Fruit fly (Drosophila melanogaster) whole organism, embryonic: ENCODE measurements around the gene rin.

ENCODE experiments used
- Bteb2 ChIP-seq: fragments of 200-800 bp; sonication (Bioruptor generic); optimal IDR thresholded peaks from 2 replicates; lab custom pipeline; 2016; ENCODE audit warnings: missing biosample characterization, missing genetic modification characterization
- C15 ChIP-seq: fragments of 200-800 bp; sonication (Bioruptor generic); IDR thresholded peaks from 3 replicates; pipeline ENCODE4 v1.3.6; 2022; ENCODE audit warnings: missing biosample characterization, missing genetic modification characterization
- CG13123 ChIP-seq: fragments of 200-800 bp; sonication (Bioruptor generic); optimal IDR thresholded peaks from 2 replicates; lab custom pipeline; 2016; ENCODE audit warnings: missing biosample characterization, missing genetic modification characterization
- CG14441 ChIP-seq: fragments of 200-800 bp; sonication (Bioruptor generic); IDR thresholded peaks from 2 replicates; pipeline ENCODE4 v1.3.6; 2022; ENCODE audit warnings: missing biosample characterization, missing genetic modification characterization
- CG15601 ChIP-seq: fragments of 200-800 bp; sonication (Bioruptor generic); optimal IDR thresholded peaks from 3 replicates; lab custom pipeline; 2019; ENCODE audit warnings: missing biosample characterization, mild to moderate bottlenecking, missing genetic modification characterization, moderate library complexity
- CG2712 ChIP-seq: fragments of 200-800 bp; optimal IDR thresholded peaks from 3 replicates; lab custom pipeline; 2019; ENCODE audit warnings: missing biosample characterization, mild to moderate bottlenecking, missing genetic modification characterization, moderate library complexity
- CG30020 ChIP-seq: fragments of 200-800 bp; optimal IDR thresholded peaks from 2 replicates; lab custom pipeline; 2019; ENCODE audit warnings: missing biosample characterization, mild to moderate bottlenecking, missing genetic modification characterization, moderate library complexity
- CG5245 ChIP-seq: fragments of 200-800 bp; sonication (Bioruptor generic); optimal IDR thresholded peaks from 3 replicates; lab custom pipeline; 2016; ENCODE audit warnings: missing biosample characterization, missing genetic modification characterization
- CG6683 ChIP-seq: fragments of 200-800 bp; sonication (Bioruptor generic); optimal IDR thresholded peaks from 2 replicates; lab custom pipeline; 2017; ENCODE audit warnings: missing biosample characterization, mild to moderate bottlenecking, missing genetic modification characterization, missing genetic modification reagents
- CG6689 ChIP-seq: fragments of 200-800 bp; sonication (Bioruptor generic); IDR thresholded peaks from 2 replicates; pipeline ENCODE4 v1.3.6; 2022; ENCODE audit warnings: missing biosample characterization, missing genetic modification characterization
- CG6765 ChIP-seq: fragments of 200-800 bp; sonication (Bioruptor generic); optimal IDR thresholded peaks from 3 replicates; lab custom pipeline; 2017; ENCODE audit warnings: missing biosample characterization, mild to moderate bottlenecking, missing genetic modification characterization
- CG7556 ChIP-seq: fragments of 200-800 bp; sonication (Bioruptor generic); optimal IDR thresholded peaks from 2 replicates; lab custom pipeline; 2017; ENCODE audit warnings: missing biosample characterization, mild to moderate bottlenecking, missing genetic modification characterization
- CG7928 ChIP-seq: fragments of 200-800 bp; sonication (Bioruptor generic); optimal IDR thresholded peaks from 2 replicates; lab custom pipeline; 2017; ENCODE audit warnings: missing biosample characterization, mild to moderate bottlenecking, missing genetic modification characterization
- CG8290 ChIP-seq, 3 experiments: fragments of 200-800 bp; sonication (Bioruptor generic); optimal IDR thresholded peaks; 2 replicates each; lab custom pipeline; 2016 to 2019; ENCODE audit warnings: missing biosample characterization in 3 of 3, missing genetic modification characterization in 3 of 3, mild to moderate bottlenecking in 2 of 3, moderate library complexity in 1 of 3
- CG8944 ChIP-seq: fragments of 200-800 bp; sonication (Bioruptor generic); optimal IDR thresholded peaks from 3 replicates; lab custom pipeline; 2016; ENCODE audit warnings: missing biosample characterization, missing genetic modification characterization
- CG9797 ChIP-seq: fragments of 200-800 bp; sonication (Bioruptor generic); optimal IDR thresholded peaks from 3 replicates; lab custom pipeline; 2018; ENCODE audit warnings: missing biosample characterization, mild to moderate bottlenecking, missing genetic modification characterization
- CkIIα-i1 ChIP-seq: fragments of 200-800 bp; sonication (Bioruptor generic); IDR thresholded peaks from 2 replicates; pipeline ENCODE4 v1.3.6; 2022; ENCODE audit warnings: missing biosample characterization, missing genetic modification characterization
- Ets97D ChIP-seq: fragments of 200-800 bp; sonication (Bioruptor generic); optimal IDR thresholded peaks from 3 replicates; lab custom pipeline; 2016; ENCODE audit warnings: missing biosample characterization, missing genetic modification characterization
- Gsc ChIP-seq: fragments of 200-800 bp; sonication (Bioruptor generic); IDR thresholded peaks from 2 replicates; pipeline ENCODE4 v1.3.6; 2022; ENCODE audit warnings: missing biosample characterization, missing genetic modification characterization
- HLHmδ ChIP-seq: fragments of 200-800 bp; sonication (Bioruptor generic); optimal IDR thresholded peaks from 2 replicates; lab custom pipeline; 2018; ENCODE audit warnings: missing biosample characterization, mild to moderate bottlenecking, missing genetic modification characterization, moderate library complexity
- Hmr ChIP-seq: fragments of 200-800 bp; sonication (Bioruptor generic); optimal IDR thresholded peaks from 3 replicates; lab custom pipeline; 2017; ENCODE audit warnings: mild to moderate bottlenecking, missing biosample characterization, missing genetic modification reagents, missing genetic modification characterization
- MESR4 ChIP-seq: fragments of 200-800 bp; sonication (Bioruptor generic); optimal IDR thresholded peaks from 2 replicates; lab custom pipeline; 2018; ENCODE audit warnings: missing biosample characterization, mild to moderate bottlenecking, missing genetic modification characterization, moderate library complexity
- Max ChIP-seq: fragments of 200-800 bp; sonication (Bioruptor generic); optimal IDR thresholded peaks from 2 replicates; lab custom pipeline; 2016; ENCODE audit warnings: missing biosample characterization, mild to moderate bottlenecking, missing genetic modification characterization
- NK7.1 ChIP-seq: fragments of 200-800 bp; sonication (Bioruptor generic); optimal IDR thresholded peaks from 3 replicates; lab custom pipeline; 2016; ENCODE audit warnings: missing biosample characterization, missing genetic modification characterization
- Nf-YB ChIP-seq: fragments of 200-800 bp; sonication (Bioruptor generic); optimal IDR thresholded peaks from 3 replicates; lab custom pipeline; 2019; ENCODE audit warnings: missing biosample characterization, mild to moderate bottlenecking, missing genetic modification characterization, moderate library complexity
- Oli ChIP-seq: fragments of 200-800 bp; sonication (Bioruptor generic); optimal IDR thresholded peaks from 2 replicates; lab custom pipeline; 2018; ENCODE audit warnings: missing biosample characterization, mild to moderate bottlenecking, missing genetic modification characterization, moderate library complexity
- Poxn ChIP-seq: fragments of 200-800 bp; sonication (Bioruptor generic); IDR thresholded peaks from 2 replicates; pipeline ENCODE4 v1.3.6; 2022; ENCODE audit warnings: missing biosample characterization, missing genetic modification characterization
- Ravus ChIP-seq: fragments of 200-800 bp; sonication (Bioruptor generic); IDR thresholded peaks from 2 replicates; pipeline ENCODE4 v1.3.6; 2022; ENCODE audit warnings: missing biosample characterization, missing genetic modification characterization
- Six4 ChIP-seq: fragments of 200-800 bp; sonication (Bioruptor generic); optimal IDR thresholded peaks from 2 replicates; lab custom pipeline; 2016; ENCODE audit warnings: missing biosample characterization, missing genetic modification characterization
- Sox100B ChIP-seq: fragments of 200-800 bp; sonication (Bioruptor generic); optimal IDR thresholded peaks from 3 replicates; lab custom pipeline; 2018; ENCODE audit warnings: missing biosample characterization, mild to moderate bottlenecking, missing genetic modification characterization
- ara ChIP-seq: fragments of 200-800 bp; sonication (Bioruptor generic); IDR thresholded peaks from 2 replicates; pipeline ENCODE4 v1.3.6; 2022; ENCODE audit warnings: missing biosample characterization, missing genetic modification characterization
- ems ChIP-seq: fragments of 200-800 bp; sonication (Bioruptor generic); optimal IDR thresholded peaks from 3 replicates; lab custom pipeline; 2016; ENCODE audit warnings: missing biosample characterization, missing genetic modification characterization
- exex ChIP-seq: fragments of 200-800 bp; sonication (Bioruptor generic); optimal IDR thresholded peaks from 4 replicates; lab custom pipeline; 2018; ENCODE audit warnings: missing biosample characterization, mild to moderate bottlenecking, missing genetic modification characterization, moderate library complexity
- eyg ChIP-seq: fragments of 200-800 bp; sonication (Bioruptor generic); optimal IDR thresholded peaks from 3 replicates; lab custom pipeline; 2016; ENCODE audit warnings: missing biosample characterization, missing genetic modification characterization
- fu2 ChIP-seq: fragments of 200-800 bp; sonication (Bioruptor generic); optimal IDR thresholded peaks from 2 replicates; lab custom pipeline; 2016; ENCODE audit warnings: missing biosample characterization, missing genetic modification characterization
- her ChIP-seq: fragments of 200-800 bp; sonication (Bioruptor generic); optimal IDR thresholded peaks from 2 replicates; lab custom pipeline; 2016; ENCODE audit warnings: missing biosample characterization, missing genetic modification characterization
- hth ChIP-seq: fragments of >200 bp; optimal IDR thresholded peaks from 2 replicates; lab custom pipeline; 2017; ENCODE audit warnings: inconsistent platforms
- lilli ChIP-seq: fragments of 200-800 bp; sonication (Bioruptor generic); optimal IDR thresholded peaks from 3 replicates; lab custom pipeline; 2016; ENCODE audit warnings: missing biosample characterization, missing genetic modification characterization
- odd ChIP-seq: fragments of 200-800 bp; sonication (Bioruptor generic); optimal IDR thresholded peaks from 2 replicates; lab custom pipeline; 2017; ENCODE audit warnings: missing biosample characterization, mild to moderate bottlenecking, missing genetic modification characterization
- ro ChIP-seq: fragments of 200-800 bp; sonication (Bioruptor generic); IDR thresholded peaks from 2 replicates; pipeline ENCODE4 v1.3.6; 2022; ENCODE audit warnings: missing biosample characterization, missing genetic modification characterization
- row ChIP-seq: fragments of 200-800 bp; sonication (Bioruptor generic); IDR thresholded peaks from 3 replicates; pipeline ENCODE4 v1.3.6; 2022; ENCODE audit warnings: missing biosample characterization, missing genetic modification characterization
- salm ChIP-seq: fragments of 200-800 bp; sonication (Bioruptor generic); optimal IDR thresholded peaks from 2 replicates; lab custom pipeline; 2018; ENCODE audit warnings: missing biosample characterization, mild to moderate bottlenecking, missing genetic modification characterization
- sc ChIP-seq, 3 experiments: fragments of >200 bp in 2 of 3; fragments of 200-800 bp in 1 of 3; sonication (Bioruptor generic) in 1 of 3; optimal IDR thresholded peaks; 2 replicates in 2 of 3; 3 replicates in 1 of 3; lab custom pipeline; 2017; ENCODE audit warnings: mild to moderate bottlenecking in 1 of 3, missing biosample characterization in 1 of 3, missing genetic modification characterization in 1 of 3, missing genetic modification reagents in 1 of 3
- slbo ChIP-seq: fragments of 200-800 bp; sonication (Bioruptor generic); IDR thresholded peaks from 2 replicates; pipeline ENCODE4 v1.3.6; 2022; ENCODE audit warnings: missing biosample characterization, missing genetic modification characterization
- slou ChIP-seq: fragments of 200-800 bp; sonication (Bioruptor generic); optimal IDR thresholded peaks from 3 replicates; lab custom pipeline; 2016; ENCODE audit warnings: missing biosample characterization, missing genetic modification characterization
- ssp ChIP-seq: fragments of 200-800 bp; sonication (Bioruptor generic); IDR thresholded peaks from 2 replicates; pipeline ENCODE4 v1.3.6; 2022; ENCODE audit warnings: missing biosample characterization, missing genetic modification characterization
- tgo ChIP-seq: fragments of 200-800 bp; sonication (Bioruptor generic); IDR thresholded peaks from 3 replicates; pipeline ENCODE4 v1.3.6; 2022; ENCODE audit warnings: missing biosample characterization, missing genetic modification characterization
- vnd ChIP-seq: fragments of 200-800 bp; sonication (Bioruptor generic); IDR thresholded peaks from 3 replicates; pipeline ENCODE4 v1.3.6; 2022; ENCODE audit warnings: missing biosample characterization, missing genetic modification characterization; ENCODE audit not compliant: partially characterized antibody

Gene rin

DNA sequence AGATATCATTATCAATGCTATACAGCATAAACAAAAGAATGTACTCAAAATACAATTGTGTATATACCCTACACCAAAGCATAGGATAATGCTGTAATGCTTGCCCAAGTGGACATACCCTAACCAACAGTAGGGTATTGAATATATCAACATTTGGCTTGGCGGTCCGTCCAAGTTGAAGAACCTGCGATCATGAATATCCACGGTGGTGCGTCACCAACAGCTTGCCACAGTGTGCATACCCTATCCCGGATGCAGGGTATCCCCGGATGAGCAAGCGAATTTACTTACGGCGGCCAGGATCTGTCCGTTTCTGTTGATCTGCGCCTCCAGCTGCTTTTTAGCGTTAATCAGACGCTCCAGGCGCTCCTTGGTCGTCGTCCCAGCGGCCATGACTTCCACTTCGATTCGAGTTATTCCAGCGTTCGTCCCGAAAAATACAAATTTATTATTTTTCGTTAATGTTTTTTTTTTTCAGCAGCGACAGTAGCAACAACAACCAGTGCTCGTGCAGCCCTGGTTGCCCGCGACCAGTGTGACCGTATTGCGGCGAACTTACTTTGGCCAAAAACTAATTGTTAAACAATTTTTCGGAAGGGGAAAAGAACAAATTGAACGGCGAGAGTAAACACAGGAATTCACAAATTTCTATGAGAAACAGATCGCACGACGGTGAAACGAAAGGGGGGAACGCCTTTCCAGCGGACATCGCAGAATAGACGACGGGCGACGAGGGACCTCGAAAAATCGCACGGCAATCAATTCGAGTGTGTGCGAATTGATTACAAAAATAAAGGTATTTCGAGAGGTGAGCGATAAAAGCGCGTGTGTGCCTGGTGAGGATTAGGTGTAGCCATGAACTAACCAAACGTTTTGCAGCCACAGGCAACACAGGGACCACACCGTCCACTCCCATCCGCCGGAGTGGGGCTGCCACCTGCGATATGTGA lies 29.6 kb downstream of the rin start, which contains the start of the genes Lkb1 and CG9588 (continued):
- TF ChIP-seq exex (no peak), lilli (GFP tag; lab: Kevin White, UChicago) (peak; percentile 71), CG7928 (GFP tag; lab: Kevin White, UChicago) (peak; percentile 93), ara (peak; percentile 80), CG13123 (GFP tag; lab: Kevin White, UChicago) (no peak), vnd (no peak), CkIIα-i1 (peak; percentile 48; the same call in 1 of the 2 replicates), CG15601 (tag; lab: Kevin White, UChicago) (no peak), CG6683 (GFP tag; lab: Kevin White, UChicago) (no peak), odd (no peak), CG2712 (peak; percentile 39), Nf-YB (GFP tag; lab: Kevin White, UChicago) (no peak), Max (GFP tag; lab: Kevin White, UChicago) (peak; percentile 3), Oli (tag; lab: Kevin White, UChicago) (peak; percentile 22), NK7.1 (GFP tag; lab: Kevin White, UChicago) (peak; percentile 34), hth (no peak), MESR4 (GFP tag; lab: Kevin White, UChicago) (peak; percentile 85), sc (optimal IDR thresholded peaks at IDR 0.05; lab: Kevin White, UChicago) (no peak), sc (GFP tag; optimal IDR thresholded peaks at IDR 0.05; lab: Kevin White, UChicago) (no peak), ro (GFP tag; lab: Robert Waterston, UW) (peak; percentile 71), HLHmδ (GFP tag; lab: Kevin White, UChicago) (no peak), Ravus (GFP tag; lab: Robert Waterston, UW) (no peak; the same call in 1 of the 2 replicates), CG30020 (tag; lab: Kevin White, UChicago) (no peak), Hmr (GFP tag; lab: Kevin White, UChicago) (peak; percentile 23), ssp (GFP tag; lab: Robert Waterston, UW) (peak; percentile 67), eyg (GFP tag; lab: Kevin White, UChicago) (no peak), slou (GFP tag; lab: Kevin White, UChicago) (no peak), tgo (GFP tag; lab: Robert Waterston, UW) (peak; percentile 76), CG9797 (peak; percentile 79), her (GFP tag; lab: Kevin White, UChicago) (no peak), CG6765 (GFP tag; lab: Kevin White, UChicago) (no peak), Six4 (GFP tag; lab: Kevin White, UChicago) (no peak), salm (no peak), Sox100B (GFP tag; lab: Kevin White, UChicago) (no peak), CG6689 (GFP tag; lab: Robert Waterston, UW) (peak; percentile 81), Gsc (GFP tag; lab: Robert Waterston, UW) (peak; percentile 56), CG7556 (GFP tag; lab: Kevin White, UChicago) (peak; percentile 28), Poxn (GFP tag; lab: Robert Waterston, UW) (no peak), Ets97D (peak; percentile 40), row (GFP tag; lab: Robert Waterston, UW) (peak; percentile 81), Bteb2 (GFP tag; lab: Kevin White, UChicago) (no peak), fu2 (GFP tag; lab: Kevin White, UChicago) (peak; percentile 17), ems (GFP tag; lab: Kevin White, UChicago) (peak; percentile 31), slbo (peak; percentile 90), CG14441 (GFP tag; lab: Robert Waterston, UW) (peak; percentile 83), C15 (GFP tag; lab: Robert Waterston, UW) (0 out of 3 replicates have a peak, but pooled peaks have one; percentile 47), CG8944 (peak; percentile 4), CG5245 (no peak), CG8290 (GFP tag; optimal IDR thresholded peaks at IDR 0.05; lab: Kevin White, UChicago) (no peak), CG8290 (tag; optimal IDR thresholded peaks at IDR 0.05; lab: Kevin White, UChicago) (peak in 1 of 2 experiments; percentile 73)
